Worm (Caenorhabditis elegans) whole organism, L1 larva: ENCODE data around the gene ssp-33.

Experiments
- isw-1 ChIP-seq: fragments of 200-800 bp; sonication (Bioruptor generic); IDR thresholded peaks from 2 replicates; pipeline ENCODE4 v1.3.6; 2022; ENCODE audit warnings: missing genetic modification characterization, missing compliant biosample characterization
- lin-15B ChIP-seq: fragments of 150-350 bp; sonication (generic microtip); optimal IDR thresholded peaks from 3 replicates; lab custom pipeline; 2014; ENCODE audit warnings: missing biosample characterization, missing genetic modification characterization
- lin-39 ChIP-seq: fragments of 150-350 bp; optimal IDR thresholded peaks from 2 replicates; lab custom pipeline; 2014; ENCODE audit warnings: missing biosample characterization, missing genetic modification reagents, missing genetic modification characterization
- lsy-2 ChIP-seq, 2 experiments: fragments of 150-350 bp; optimal IDR thresholded peaks; 2 replicates each; lab custom pipeline; 2014; ENCODE audit warnings: missing biosample characterization in 2 of 2, missing genetic modification characterization in 2 of 2
- nhr-11 ChIP-seq: fragments of 150-350 bp; optimal IDR thresholded peaks from 2 replicates; lab custom pipeline; 2014; ENCODE audit warnings: missing biosample characterization, missing genetic modification characterization
- rnt-1 ChIP-seq: sonication (generic microtip); optimal IDR thresholded peaks from 2 replicates; lab custom pipeline; 2016; ENCODE audit warnings: mild to moderate bottlenecking, missing genetic modification characterization, moderate library complexity, missing compliant biosample characterization
- skn-1 ChIP-seq: fragments of 150-350 bp; optimal IDR thresholded peaks from 2 replicates; lab custom pipeline; 2014; ENCODE audit warnings: missing biosample characterization, missing genetic modification characterization
- unc-130 ChIP-seq: fragments of 150-350 bp; optimal IDR thresholded peaks from 2 replicates; lab custom pipeline; 2017; ENCODE audit warnings: missing biosample characterization, missing genetic modification characterization, inconsistent platforms

DNA sequence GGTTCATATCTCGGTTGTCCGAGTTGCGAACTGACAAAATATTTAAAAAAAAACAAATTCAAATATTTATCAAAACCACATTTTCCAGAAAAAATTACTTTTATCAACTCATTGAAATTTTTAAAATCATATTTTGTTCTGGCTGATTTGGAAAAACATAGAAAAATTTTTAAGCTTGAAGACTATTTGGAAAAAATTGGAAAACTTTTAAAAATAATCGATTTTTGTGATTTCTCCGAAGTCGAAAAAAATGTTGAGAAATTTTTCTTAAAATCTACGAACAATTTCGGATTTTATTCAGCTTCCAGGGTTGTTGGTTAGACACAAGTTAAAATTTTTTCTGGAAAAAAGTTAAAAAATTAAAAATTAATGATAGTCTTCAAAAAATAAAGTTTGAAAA, 25.7 kb downstream of the ssp-33 start, which contains the start of gene Y50E8A.5:
- TF ChIP-seq isw-1 (GFP tag; lab: Robert Waterston, UW) = no peak
- TF ChIP-seq nhr-11 (tag; lab: Kevin White, UChicago) = no peak
- no peak for TF ChIP-seq lsy-2 (tag; optimal IDR thresholded peaks at IDR 0.05; lab: Kevin White, UChicago)
- no peak for TF ChIP-seq rnt-1 (tag; lab: Kevin White, UChicago)
- TF ChIP-seq unc-130 = no peak
- no peak for TF ChIP-seq lin-39
- no peak for TF ChIP-seq lin-15B (tag; lab: Kevin White, UChicago)
- TF ChIP-seq skn-1 (tag; lab: Kevin White, UChicago) = no peak
